Worm (Caenorhabditis elegans): ENCODE data around the gene htz-1.

DNA sequence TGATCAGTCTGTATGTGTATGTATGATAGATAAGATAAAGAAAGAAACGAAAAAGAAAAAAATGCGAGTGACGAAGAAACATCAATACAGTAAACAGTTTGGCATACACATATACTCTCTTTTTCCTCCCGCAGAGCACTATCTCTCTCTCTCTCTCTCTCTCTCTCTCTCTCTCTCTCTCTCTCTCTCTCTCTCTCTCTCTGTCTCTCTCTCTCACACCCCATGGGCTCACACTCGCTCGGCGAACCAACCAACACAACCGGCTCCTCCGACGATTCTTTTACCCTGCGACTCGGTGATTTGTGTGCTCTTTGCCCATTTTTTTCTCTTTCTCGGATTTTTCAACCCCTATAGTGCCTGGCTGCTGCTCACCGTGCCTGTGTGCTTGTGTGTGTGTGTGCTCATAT lies 39.0 kb upstream of the htz-1 start:
- TF ChIP-seq ama-1 (optimal IDR thresholded peaks at IDR 0.05) (no peak), F13C5.2 (tag; optimal IDR thresholded peaks at IDR 0.05) (no peak), sea-1 (GFP tag; conservative IDR thresholded peaks at IDR 0.05) (0 out of 2 replicates have a peak, but pooled peaks have one; percentile 43), pes-1 (GFP tag; IDR thresholded peaks at IDR 0.05) (no peak), ceh-36 (tag; optimal IDR thresholded peaks at IDR 0.05) (no peak), ets-7 (tag; optimal IDR thresholded peaks at IDR 0.05) (no peak), tra-4 (tag; optimal IDR thresholded peaks at IDR 0.05) (no peak), aly-1 (tag; optimal IDR thresholded peaks at IDR 0.05) (no peak), flt-1 (GFP tag; IDR thresholded peaks at IDR 0.05) (no peak), B0310.2 (tag; optimal IDR thresholded peaks at IDR 0.05) (no peak), hmg-4 (GFP tag; optimal IDR thresholded peaks at IDR 0.05) (no peak), ceh-13 (GFP tag; optimal IDR thresholded peaks at IDR 0.05) (no peak), hnd-1 (tag; optimal IDR thresholded peaks at IDR 0.05) (no peak)

Measured in whole organism, early embryonic.